Fruit fly (Drosophila melanogaster) Kc167 (cell line): Measurements from ENCODE around the gene CG11696.

Experiments
- Sin3A ChIP-seq: fragments of >200 bp; optimal IDR thresholded peaks from 2 replicates; lab custom pipeline; 2018; ENCODE audit warnings: missing external identifiers
- insv ChIP-seq: fragments of >200 bp; optimal IDR thresholded peaks from 3 replicates; lab custom pipeline; 2018; ENCODE audit warnings: missing external identifiers
- psq ChIP-seq: fragments of >200 bp; optimal IDR thresholded peaks from 2 replicates; lab custom pipeline; 2017; ENCODE audit warnings: missing external identifiers

- TF ChIP-seq Sin3A (lab: Kevin White, UChicago), result no peak
- no peak for TF ChIP-seq psq (lab: Kevin White, UChicago)
- TF ChIP-seq insv (lab: Kevin White, UChicago), result no peak
Observed at dm6 chrX:11573529-11573928, at the start of gene CG11696.
